Worm (Caenorhabditis elegans) whole organism, early embryonic: Measurements from ENCODE around the gene cutl-2.

Experiments used
- B0310.2 ChIP-seq: sonication (generic microtip); optimal IDR thresholded peaks from 2 replicates; lab custom pipeline; 2016; ENCODE audit warnings: mild to moderate bottlenecking, missing genetic modification characterization, missing compliant biosample characterization
- F13C5.2 ChIP-seq: sonication (generic microtip); optimal IDR thresholded peaks from 2 replicates; lab custom pipeline; 2017; ENCODE audit warnings: mild to moderate bottlenecking, missing genetic modification characterization, inconsistent platforms, missing compliant biosample characterization
- aly-1 ChIP-seq: sonication (generic microtip); optimal IDR thresholded peaks from 2 replicates; lab custom pipeline; 2016; ENCODE audit warnings: missing genetic modification characterization, missing compliant biosample characterization
- ceh-13 ChIP-seq: fragments of 200-800 bp; sonication (Bioruptor generic); optimal IDR thresholded peaks from 2 replicates; lab custom pipeline; 2018; ENCODE audit warnings: mild to moderate bottlenecking, missing genetic modification characterization, missing compliant biosample characterization
- ets-7 ChIP-seq: sonication (generic microtip); optimal IDR thresholded peaks from 2 replicates; lab custom pipeline; 2016; ENCODE audit warnings: missing genotype, missing genetic modification characterization, missing compliant biosample characterization
- flt-1 ChIP-seq: fragments of 200-800 bp; sonication (Bioruptor generic); IDR thresholded peaks from 2 replicates; pipeline ENCODE4 v1.3.6; 2022; ENCODE audit warnings: missing genetic modification characterization, missing compliant biosample characterization
- scrt-1 ChIP-seq: fragments of 200-800 bp; sonication (Bioruptor generic); IDR thresholded peaks from 2 replicates; pipeline ENCODE4 v1.3.6; 2022; ENCODE audit warnings: missing genetic modification characterization, missing compliant biosample characterization
- tbx-37 ChIP-seq: fragments of 200-800 bp; sonication (Bioruptor generic); conservative IDR thresholded peaks from 2 replicates; pipeline ENCODE4 v1.3.6; 2022; ENCODE audit warnings: missing genetic modification reagents, missing genetic modification characterization, missing compliant biosample characterization

Gene cutl-2

DNA sequence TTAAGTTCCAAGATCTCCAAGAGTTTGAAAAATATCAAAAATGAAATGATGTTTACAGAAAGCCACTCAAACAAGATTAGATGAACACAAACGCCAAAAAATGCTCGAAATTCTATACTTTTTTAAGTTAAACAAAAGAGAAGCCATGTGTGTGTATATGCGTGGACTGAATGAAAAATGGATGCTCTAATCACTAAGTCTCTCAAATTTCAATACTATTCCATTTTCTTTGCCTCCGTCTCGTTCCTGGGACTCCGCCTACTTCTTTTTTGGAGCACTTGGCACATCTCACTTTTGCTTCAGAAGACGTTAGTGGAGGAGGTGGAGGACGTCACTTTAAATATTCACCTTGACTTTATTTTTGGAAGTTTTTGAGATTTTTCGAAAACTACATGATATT lies 44.6 kb downstream of the cutl-2 start:
- no peak for TF ChIP-seq ets-7 (tag; lab: Kevin White, UChicago)
- TF ChIP-seq F13C5.2 (tag; lab: Kevin White, UChicago) = no peak
- no peak for TF ChIP-seq flt-1

DNA sequence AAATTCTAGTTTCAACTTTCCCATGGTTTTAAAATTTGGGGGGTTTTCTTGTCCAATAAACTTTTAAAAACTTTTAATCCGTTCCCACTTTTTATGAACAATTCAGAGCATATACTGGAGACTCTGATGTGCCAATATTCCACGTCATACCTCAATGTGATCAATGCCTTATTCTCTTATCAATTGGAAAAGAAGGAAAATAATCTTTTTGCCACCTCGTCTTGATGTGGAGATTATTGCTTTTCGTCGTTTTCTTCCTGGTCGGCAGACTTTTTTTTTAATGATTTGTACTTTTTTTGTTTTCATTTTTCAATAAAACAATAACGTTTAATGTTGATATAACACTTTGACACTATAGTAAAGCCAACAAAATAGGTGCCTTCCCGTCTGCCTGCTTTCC lies 47.0 kb downstream of the cutl-2 start:
- TF ChIP-seq B0310.2 (tag; lab: Kevin White, UChicago) = no peak

DNA sequence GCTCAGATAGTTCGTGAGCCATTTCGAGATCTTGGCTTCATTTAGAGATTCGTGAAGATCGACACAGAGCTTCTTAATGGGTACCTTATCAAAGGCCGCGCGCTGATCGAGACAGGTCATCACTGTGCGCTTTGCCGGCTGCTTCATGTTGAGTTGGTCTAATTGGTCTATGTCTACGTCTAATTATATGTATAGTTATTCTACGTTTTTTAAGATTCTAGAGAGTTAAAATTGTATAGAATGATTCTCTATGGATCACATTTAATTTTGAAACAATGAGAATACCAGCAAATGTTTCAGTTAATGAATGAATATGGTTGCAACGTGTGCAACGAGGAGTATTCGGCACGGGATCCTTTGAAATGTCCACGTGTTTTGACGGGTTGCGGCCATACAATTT lies 49.8 kb downstream of the cutl-2 start, which contains the start of gene arc-1:
TSS of gene arc-1 (plus strand) at position 301 of the 400 bp plus-strand sequence.
- no peak for TF ChIP-seq ceh-13
- TF ChIP-seq tbx-37 (GFP tag; lab: Robert Waterston, UW) = no peak
- no peak for TF ChIP-seq aly-1 (tag; lab: Kevin White, UChicago)
- no peak for TF ChIP-seq scrt-1
- TF ChIP-seq B0310.2 (tag; lab: Kevin White, UChicago) = no peak
